Fruit fly (Drosophila melanogaster) whole organism, embryonic: ENCODE results near the gene CG32939.

Experiments used
- Atf3 ChIP-seq: fragments of 200-800 bp; sonication (Bioruptor generic); optimal IDR thresholded peaks from 3 replicates; lab custom pipeline; 2016; ENCODE audit warnings: missing biosample characterization, missing genetic modification characterization
- Atf6 ChIP-seq: fragments of 200-800 bp; sonication (Bioruptor generic); IDR thresholded peaks from 2 replicates; pipeline ENCODE4 v1.3.6; 2022; ENCODE audit warnings: missing biosample characterization, missing genetic modification characterization
- Bteb2 ChIP-seq: fragments of 200-800 bp; sonication (Bioruptor generic); optimal IDR thresholded peaks from 2 replicates; lab custom pipeline; 2016; ENCODE audit warnings: missing biosample characterization, missing genetic modification characterization
- CG10431 ChIP-seq: fragments of 200-800 bp; sonication (Bioruptor generic); optimal IDR thresholded peaks from 3 replicates; lab custom pipeline; 2018; ENCODE audit warnings: missing biosample characterization, mild to moderate bottlenecking, missing genetic modification characterization
- CG11093 ChIP-seq: fragments of 200-800 bp; sonication (Bioruptor generic); IDR thresholded peaks from 3 replicates; pipeline ENCODE4 v1.3.6; 2022; ENCODE audit warnings: missing biosample characterization, missing genetic modification characterization
- CG1603 ChIP-seq: fragments of 200-800 bp; sonication (Bioruptor generic); optimal IDR thresholded peaks from 2 replicates; lab custom pipeline; 2019; ENCODE audit warnings: missing biosample characterization, mild to moderate bottlenecking, missing genetic modification characterization, moderate library complexity
- CG16863 ChIP-seq: fragments of 200-800 bp; sonication (Bioruptor generic); optimal IDR thresholded peaks from 3 replicates; lab custom pipeline; 2016; ENCODE audit warnings: missing biosample characterization, missing genetic modification characterization
- CG18262 ChIP-seq: fragments of 200-800 bp; optimal IDR thresholded peaks from 3 replicates; lab custom pipeline; 2019; ENCODE audit warnings: missing biosample characterization, mild to moderate bottlenecking, missing genetic modification characterization, moderate library complexity
- CG18476 ChIP-seq: fragments of 200-800 bp; sonication (Bioruptor generic); optimal IDR thresholded peaks from 2 replicates; lab custom pipeline; 2016; ENCODE audit warnings: missing biosample characterization, mild to moderate bottlenecking, missing genetic modification characterization
- CG34376 ChIP-seq: fragments of 200-800 bp; sonication (Bioruptor generic); optimal IDR thresholded peaks from 2 replicates; lab custom pipeline; 2018; ENCODE audit warnings: missing biosample characterization, mild to moderate bottlenecking, missing genetic modification characterization
- CG42726 ChIP-seq: fragments of 200-800 bp; sonication (Bioruptor generic); IDR thresholded peaks from 2 replicates; pipeline ENCODE4 v1.3.6; 2022; ENCODE audit warnings: missing biosample characterization, missing genetic modification characterization; ENCODE audit not compliant: partially characterized antibody
- CG4404 ChIP-seq: fragments of 200-800 bp; sonication (Bioruptor generic); IDR thresholded peaks from 2 replicates; pipeline ENCODE4 v1.3.6; 2022; ENCODE audit warnings: missing biosample characterization, missing genetic modification characterization
- CG4424 ChIP-seq: fragments of 200-800 bp; sonication (Bioruptor generic); optimal IDR thresholded peaks from 3 replicates; lab custom pipeline; 2016; ENCODE audit warnings: missing biosample characterization, missing genetic modification characterization
- CG5180 ChIP-seq: fragments of 200-800 bp; sonication (Bioruptor generic); optimal IDR thresholded peaks from 3 replicates; lab custom pipeline; 2017; ENCODE audit warnings: missing biosample characterization, missing genetic modification characterization, mild to moderate bottlenecking, moderate library complexity, missing genetic modification reagents
- CG7372 ChIP-seq: fragments of 200-800 bp; sonication (Bioruptor generic); IDR thresholded peaks from 2 replicates; pipeline ENCODE4 v1.3.6; 2022; ENCODE audit warnings: missing biosample characterization, missing genetic modification characterization
- CG7745 ChIP-seq: fragments of 200-800 bp; sonication (Bioruptor generic); optimal IDR thresholded peaks from 2 replicates; lab custom pipeline; 2018; ENCODE audit warnings: missing biosample characterization, mild to moderate bottlenecking, missing genetic modification characterization, moderate library complexity
- Camta ChIP-seq: fragments of 200-800 bp; sonication (Bioruptor generic); optimal IDR thresholded peaks from 2 replicates; lab custom pipeline; 2016; ENCODE audit warnings: missing biosample characterization, missing genetic modification characterization
- D19A ChIP-seq: fragments of 200-800 bp; optimal IDR thresholded peaks from 3 replicates; lab custom pipeline; 2019; ENCODE audit warnings: missing biosample characterization, mild to moderate bottlenecking, missing genetic modification characterization, moderate library complexity
- Dbx ChIP-seq: fragments of 200-800 bp; sonication (Bioruptor generic); IDR thresholded peaks from 3 replicates; pipeline ENCODE4 v1.3.6; 2022; ENCODE audit warnings: missing biosample characterization, missing genetic modification characterization
- Deaf1 ChIP-seq: fragments of 200-800 bp; optimal IDR thresholded peaks from 3 replicates; lab custom pipeline; 2019; ENCODE audit warnings: missing biosample characterization, mild to moderate bottlenecking, missing genetic modification characterization, moderate library complexity
- Elba2 ChIP-seq: fragments of 200-800 bp; sonication (Bioruptor generic); optimal IDR thresholded peaks from 3 replicates; lab custom pipeline; 2016; ENCODE audit warnings: missing biosample characterization, missing genetic modification characterization
- HLH4C ChIP-seq: fragments of 200-800 bp; sonication (Bioruptor generic); IDR thresholded peaks from 3 replicates; pipeline ENCODE4 v1.3.6; 2022; ENCODE audit warnings: missing biosample characterization, missing genetic modification characterization; ENCODE audit not compliant: partially characterized antibody
- Hey ChIP-seq: fragments of 200-800 bp; sonication (Bioruptor generic); optimal IDR thresholded peaks from 3 replicates; lab custom pipeline; 2018; ENCODE audit warnings: missing biosample characterization, mild to moderate bottlenecking, missing genetic modification characterization
- HmgZ ChIP-seq: fragments of 200-800 bp; sonication (Bioruptor generic); optimal IDR thresholded peaks from 2 replicates; lab custom pipeline; 2018; ENCODE audit warnings: missing biosample characterization, mild to moderate bottlenecking, missing genetic modification characterization
- Hmr ChIP-seq: fragments of 200-800 bp; sonication (Bioruptor generic); optimal IDR thresholded peaks from 3 replicates; lab custom pipeline; 2017; ENCODE audit warnings: mild to moderate bottlenecking, missing biosample characterization, missing genetic modification reagents, missing genetic modification characterization
- Hmx ChIP-seq: fragments of 200-800 bp; sonication (Bioruptor generic); optimal IDR thresholded peaks from 2 replicates; lab custom pipeline; 2016; ENCODE audit warnings: missing biosample characterization, missing genetic modification characterization
- Jarid2 ChIP-seq: fragments of 200-800 bp; sonication (Bioruptor generic); optimal IDR thresholded peaks from 3 replicates; lab custom pipeline; 2017; ENCODE audit warnings: mild to moderate bottlenecking, missing biosample characterization, missing genetic modification reagents, missing genetic modification characterization
- Lim3 ChIP-seq: fragments of 200-800 bp; sonication (Bioruptor generic); IDR thresholded peaks from 2 replicates; pipeline ENCODE4 v1.3.6; 2022; ENCODE audit warnings: missing biosample characterization, missing genetic modification characterization
- Spps ChIP-seq: fragments of 200-800 bp; sonication (Bioruptor generic); optimal IDR thresholded peaks from 2 replicates; lab custom pipeline; 2018; ENCODE audit warnings: missing biosample characterization, mild to moderate bottlenecking, missing genetic modification characterization
- bsh ChIP-seq, 2 experiments: fragments of 200-800 bp; sonication (Bioruptor generic); optimal IDR thresholded peaks; 2 replicates each; lab custom pipeline; 2017 to 2018; ENCODE audit warnings: mild to moderate bottlenecking in 2 of 2, missing biosample characterization in 2 of 2, missing genetic modification characterization in 2 of 2, moderate library complexity in 1 of 2
- corto ChIP-seq: fragments of 200-800 bp; sonication (Bioruptor generic); optimal IDR thresholded peaks from 2 replicates; lab custom pipeline; 2016; ENCODE audit warnings: missing biosample characterization, mild to moderate bottlenecking, missing genetic modification characterization, moderate library complexity
- dm ChIP-seq: fragments of 200-800 bp; sonication (Bioruptor generic); optimal IDR thresholded peaks from 3 replicates; lab custom pipeline; 2016; ENCODE audit warnings: missing biosample characterization, missing genetic modification characterization
- fd102C ChIP-seq: fragments of 200-800 bp; sonication (Bioruptor generic); optimal IDR thresholded peaks from 2 replicates; lab custom pipeline; 2018; ENCODE audit warnings: missing biosample characterization, mild to moderate bottlenecking, missing genetic modification characterization, moderate library complexity
- ftz-f1 ChIP-seq: fragments of 200-800 bp; sonication (Bioruptor generic); optimal IDR thresholded peaks from 2 replicates; lab custom pipeline; 2016; ENCODE audit warnings: missing biosample characterization, missing genetic modification characterization
- gsb-n ChIP-seq: fragments of 200-800 bp; sonication (Bioruptor generic); optimal IDR thresholded peaks from 3 replicates; lab custom pipeline; 2018; ENCODE audit warnings: missing biosample characterization, mild to moderate bottlenecking, missing genetic modification characterization
- ind ChIP-seq: fragments of 200-800 bp; sonication (Bioruptor generic); optimal IDR thresholded peaks from 3 replicates; lab custom pipeline; 2016; ENCODE audit warnings: missing biosample characterization, missing genetic modification characterization
- insv ChIP-seq, 2 experiments: fragments of 200-800 bp; sonication (Bioruptor generic); optimal IDR thresholded peaks; 3 replicates each; lab custom pipeline; 2016 to 2018; ENCODE audit warnings: missing biosample characterization in 2 of 2, missing genetic modification characterization in 2 of 2
- lilli ChIP-seq: fragments of 200-800 bp; sonication (Bioruptor generic); optimal IDR thresholded peaks from 3 replicates; lab custom pipeline; 2016; ENCODE audit warnings: missing biosample characterization, missing genetic modification characterization
- lola ChIP-seq, 3 experiments: fragments of >200 bp in 2 of 3; fragments of 200-800 bp in 1 of 3; sonication (Bioruptor generic) in 1 of 3; optimal IDR thresholded peaks; 2 replicates each; lab custom pipeline; 2017 to 2019; ENCODE audit warnings: missing biosample characterization in 3 of 3, missing genetic modification characterization in 3 of 3, mild to moderate bottlenecking in 1 of 3, moderate library complexity in 1 of 3
- oc ChIP-seq: fragments of 200-800 bp; sonication (Bioruptor generic); optimal IDR thresholded peaks from 2 replicates; lab custom pipeline; 2018; ENCODE audit warnings: missing biosample characterization, mild to moderate bottlenecking, missing genetic modification characterization, moderate library complexity
- pita ChIP-seq: fragments of 200-800 bp; sonication (Bioruptor generic); optimal IDR thresholded peaks from 2 replicates; lab custom pipeline; 2017; ENCODE audit warnings: missing biosample characterization, mild to moderate bottlenecking, missing genetic modification characterization
- ranshi ChIP-seq: fragments of 200-800 bp; sonication (Bioruptor generic); IDR thresholded peaks from 2 replicates; pipeline ENCODE4 v1.3.6; 2022; ENCODE audit warnings: missing biosample characterization, missing genetic modification characterization
- salm ChIP-seq: fragments of 200-800 bp; sonication (Bioruptor generic); optimal IDR thresholded peaks from 2 replicates; lab custom pipeline; 2018; ENCODE audit warnings: missing biosample characterization, mild to moderate bottlenecking, missing genetic modification characterization
- scrt ChIP-seq: fragments of 200-800 bp; sonication (Bioruptor generic); optimal IDR thresholded peaks from 2 replicates; lab custom pipeline; 2018; ENCODE audit warnings: missing biosample characterization, mild to moderate bottlenecking, missing genetic modification characterization, moderate library complexity
- slou ChIP-seq: fragments of 200-800 bp; sonication (Bioruptor generic); optimal IDR thresholded peaks from 3 replicates; lab custom pipeline; 2016; ENCODE audit warnings: missing biosample characterization, missing genetic modification characterization
- sob ChIP-seq: fragments of 200-800 bp; sonication (Bioruptor generic); IDR thresholded peaks from 2 replicates; pipeline ENCODE4 v1.3.6; 2022; ENCODE audit warnings: missing biosample characterization, missing genetic modification characterization
- stwl ChIP-seq: fragments of 200-800 bp; sonication (Bioruptor generic); optimal IDR thresholded peaks from 3 replicates; lab custom pipeline; 2018; ENCODE audit warnings: missing biosample characterization, mild to moderate bottlenecking, missing genetic modification characterization, moderate library complexity
- tgo ChIP-seq: fragments of 200-800 bp; sonication (Bioruptor generic); IDR thresholded peaks from 3 replicates; pipeline ENCODE4 v1.3.6; 2022; ENCODE audit warnings: missing biosample characterization, missing genetic modification characterization
- tx ChIP-seq: fragments of 200-800 bp; sonication (Bioruptor generic); optimal IDR thresholded peaks from 2 replicates; lab custom pipeline; 2016; ENCODE audit warnings: missing biosample characterization, missing genetic modification characterization
- wek ChIP-seq: fragments of 200-800 bp; sonication (Bioruptor generic); optimal IDR thresholded peaks from 3 replicates; lab custom pipeline; 2018; ENCODE audit warnings: missing biosample characterization, mild to moderate bottlenecking, missing genetic modification characterization, moderate library complexity

CG32939 gene

DNA sequence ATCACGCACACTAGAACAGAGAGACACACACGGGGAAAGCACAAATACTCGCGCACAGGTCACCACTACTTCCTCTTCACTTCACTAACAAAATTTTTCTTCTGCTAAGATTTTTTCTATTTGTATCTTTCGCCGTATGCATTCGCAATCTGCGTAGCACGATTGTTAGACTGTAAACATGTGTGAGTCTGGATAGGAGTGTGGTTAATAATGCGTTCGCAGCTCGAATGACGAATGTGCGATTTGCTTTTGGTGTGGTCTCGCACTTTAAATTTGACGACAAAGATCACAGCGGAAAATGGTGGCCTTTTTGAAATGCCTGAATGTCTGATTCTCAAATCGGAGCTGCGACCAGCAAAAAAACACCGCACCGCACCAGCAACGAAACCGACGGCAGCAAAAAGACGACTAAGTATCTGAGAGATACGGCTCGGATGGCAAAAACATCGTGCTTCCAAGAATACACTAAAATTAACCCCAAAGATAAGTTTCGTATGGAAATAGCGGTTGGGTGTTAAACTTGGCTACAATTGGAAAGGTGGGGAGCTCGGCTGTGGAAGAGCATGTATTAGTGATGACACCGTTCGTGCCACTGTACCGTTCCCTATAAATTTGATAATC lies 12.2 kb downstream of the CG32939 start, which contains the start of gene Unc-115a (continued):
- TF ChIP-seq ftz-f1 (GFP tag; lab: Kevin White, UChicago): peak; percentile 58
- TF ChIP-seq ranshi: no peak
- TF ChIP-seq CG34376: peak; percentile 52
- peak; percentile 36 for TF ChIP-seq wek
- TF ChIP-seq Spps (tag; lab: Kevin White, UChicago): no peak
- peak; percentile 34 for TF ChIP-seq CG18262 (tag; lab: Kevin White, UChicago)
- TF ChIP-seq scrt (GFP tag; lab: Kevin White, UChicago): peak; percentile 3
- no peak for TF ChIP-seq CG7745
- no peak for TF ChIP-seq Atf6 (GFP tag; lab: Robert Waterston, UW)
- peak; percentile 99 for TF ChIP-seq pita (GFP tag; lab: Kevin White, UChicago)
- TF ChIP-seq Bteb2 (GFP tag; lab: Kevin White, UChicago): peak; percentile 48
- peak; percentile 3 for TF ChIP-seq slou (GFP tag; lab: Kevin White, UChicago)
- no peak for TF ChIP-seq lola (GFP tag; optimal IDR thresholded peaks at IDR 0.05; lab: Kevin White, UChicago)
- TF ChIP-seq CG4404 (GFP tag; lab: Robert Waterston, UW): no peak
- TF ChIP-seq tx (GFP tag; lab: Kevin White, UChicago): peak; percentile 12
- TF ChIP-seq Atf3: peak; percentile 29
- peak; percentile 38 to 57 for TF ChIP-seq bsh (GFP tag; optimal IDR thresholded peaks at IDR 0.05; lab: Kevin White, UChicago)
- no peak for TF ChIP-seq CG7372
- TF ChIP-seq Dbx (GFP tag; lab: Robert Waterston, UW): no peak
- TF ChIP-seq corto: no peak
- TF ChIP-seq salm (tag; lab: Kevin White, UChicago): peak; percentile 47
- peak; percentile 96 for TF ChIP-seq Deaf1 (tag; lab: Kevin White, UChicago)
- TF ChIP-seq insv (GFP tag; optimal IDR thresholded peaks at IDR 0.05; lab: Kevin White, UChicago): peak in 1 of 2 experiments; percentile 87
- TF ChIP-seq oc: no peak
- TF ChIP-seq Hmx: no peak
- no peak for TF ChIP-seq tgo
- no peak for TF ChIP-seq sob (GFP tag; lab: Robert Waterston, UW)
- TF ChIP-seq Camta (GFP tag; lab: Kevin White, UChicago): peak; percentile 34
- TF ChIP-seq Elba2 (GFP tag; lab: Kevin White, UChicago): peak; percentile 20
- peak; percentile 14 for TF ChIP-seq D19A
- peak; percentile 92 for TF ChIP-seq HmgZ
- TF ChIP-seq ind (GFP tag; lab: Kevin White, UChicago): no peak
- 0 out of 3 replicates have a peak, but pooled peaks have one; percentile 12 for TF ChIP-seq CG11093 (GFP tag; lab: Robert Waterston, UW)
- TF ChIP-seq lilli (GFP tag; lab: Kevin White, UChicago): peak; percentile 39
- TF ChIP-seq CG1603 (tag; lab: Kevin White, UChicago): peak; percentile 92
- TF ChIP-seq Lim3 (GFP tag; lab: Robert Waterston, UW): no peak
- TF ChIP-seq CG5180 (GFP tag; lab: Kevin White, UChicago): no peak
- TF ChIP-seq fd102C (GFP tag; lab: Kevin White, UChicago): peak; percentile 22
- TF ChIP-seq CG4424 (GFP tag; lab: Kevin White, UChicago): no peak
- TF ChIP-seq CG42726 (GFP tag; lab: Robert Waterston, UW): no peak
- TF ChIP-seq Hmr (GFP tag; lab: Kevin White, UChicago): peak; percentile 83
- TF ChIP-seq Hey (tag; lab: Kevin White, UChicago): no peak
- TF ChIP-seq CG16863 (GFP tag; lab: Kevin White, UChicago): peak; percentile 37
- no peak for TF ChIP-seq HLH4C (GFP tag; lab: Robert Waterston, UW)
- TF ChIP-seq CG10431 (GFP tag; lab: Kevin White, UChicago): peak; percentile 32
- TF ChIP-seq CG18476 (GFP tag; lab: Kevin White, UChicago): no peak
- peak; percentile 97 for TF ChIP-seq Jarid2 (GFP tag; lab: Kevin White, UChicago)
- TF ChIP-seq gsb-n (tag; lab: Kevin White, UChicago): no peak
- peak; percentile 94 for TF ChIP-seq dm (GFP tag; lab: Kevin White, UChicago)
- peak; percentile 69 for TF ChIP-seq stwl
